Fruit fly (Drosophila melanogaster): ENCODE measurements around the gene CG42249.

CG42249 gene

dm6 chrX:11124126-11124748, 28.2 kb downstream of the CG42249 start, which contains the start of gene CG11122 (continued):
- no peak for TF ChIP-seq pros (GFP tag; optimal IDR thresholded peaks at IDR 0.05)

DNA sequence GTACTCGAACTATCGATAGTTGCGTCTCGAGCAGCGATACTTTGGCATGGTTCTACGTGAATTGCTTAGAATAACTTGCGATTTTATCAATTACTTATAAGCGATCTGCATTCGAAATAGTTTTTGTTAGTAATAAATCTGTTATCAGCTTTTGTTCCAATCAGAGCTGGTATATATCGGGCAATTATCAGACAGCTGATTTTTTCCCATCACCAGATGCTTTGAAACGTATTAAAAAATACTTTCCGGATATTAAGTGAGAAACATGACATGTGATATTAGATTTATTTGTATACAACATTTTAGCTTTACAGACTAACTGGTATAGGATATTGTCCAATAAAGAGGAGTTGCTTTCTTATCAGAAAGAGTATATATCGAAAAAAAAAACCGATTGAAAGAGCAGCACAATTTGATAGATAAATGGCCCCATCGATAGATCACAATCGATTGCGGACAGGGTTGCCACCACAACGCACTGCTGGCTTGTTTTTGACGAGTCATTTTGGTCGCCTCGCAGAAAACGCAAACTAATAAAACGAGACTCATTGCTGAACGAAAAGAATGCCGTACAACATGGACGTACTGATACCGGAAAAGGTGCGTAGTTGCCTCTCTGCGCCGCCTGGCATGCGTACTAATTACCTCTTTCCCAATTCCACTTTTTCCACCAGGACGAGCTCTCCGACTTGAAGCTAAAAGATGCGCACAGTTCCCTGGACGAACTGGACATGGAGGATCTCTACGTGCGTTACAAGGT, 28.9 kb downstream of the CG42249 start, which contains the start of gene Rpt3:
Gene Rpt3 (plus strand): TSS at position 353 of the 760 bp plus-strand sequence.
- no peak for TF ChIP-seq CG3281 (GFP tag; optimal IDR thresholded peaks at IDR 0.05)
- TF ChIP-seq Trl (optimal IDR thresholded peaks at IDR 0.05): no peak
- no peak for TF ChIP-seq Trl (GFP tag; optimal IDR thresholded peaks at IDR 0.05)
- no peak for TF ChIP-seq Hey (tag; optimal IDR thresholded peaks at IDR 0.05)
- TF ChIP-seq CG5953 (GFP tag; IDR thresholded peaks at IDR 0.05): no peak
- TF ChIP-seq YL-1 (GFP tag; optimal IDR thresholded peaks at IDR 0.05): peak; percentile 43
- TF ChIP-seq btn (GFP tag; optimal IDR thresholded peaks at IDR 0.05): no peak
- TF ChIP-seq mam (GFP tag; optimal IDR thresholded peaks at IDR 0.05): peak; percentile 0
- peak; percentile 67 for TF ChIP-seq Opbp (GFP tag; IDR thresholded peaks at IDR 0.05; ENCODE audit: partially characterized antibody)
- peak; percentile 85 for TF ChIP-seq CG16813 (GFP tag; IDR thresholded peaks at IDR 0.05; ENCODE audit: partially characterized antibody)
- TF ChIP-seq slbo (GFP tag; IDR thresholded peaks at IDR 0.05): peak; percentile 34; the same call in 1 of the 2 replicates
- no peak for TF ChIP-seq CG13624 (GFP tag; optimal IDR thresholded peaks at IDR 0.05)
- no peak for TF ChIP-seq hkb (optimal IDR thresholded peaks at IDR 0.05)
- no peak for TF ChIP-seq hkb (GFP tag; IDR thresholded peaks at IDR 0.05)
- no peak for TF ChIP-seq CG6272 (GFP tag; IDR thresholded peaks at IDR 0.05)
- TF ChIP-seq nmo (GFP tag; optimal IDR thresholded peaks at IDR 0.05): peak; percentile 39
- 0 out of 2 replicates have a peak, but pooled peaks have one; percentile 18 for TF ChIP-seq CG9932 (GFP tag; IDR thresholded peaks at IDR 0.05)
- peak; percentile 99 for TF ChIP-seq CG14710 (tag; optimal IDR thresholded peaks at IDR 0.05)
- TF ChIP-seq CG15479 (GFP tag; optimal IDR thresholded peaks at IDR 0.05): no peak
- TF ChIP-seq Ada2b (GFP tag; IDR thresholded peaks at IDR 0.05): no peak
- TF ChIP-seq psq (GFP tag; optimal IDR thresholded peaks at IDR 0.05): no peak
- TF ChIP-seq CG34224 (GFP tag; IDR thresholded peaks at IDR 0.05; ENCODE audit: partially characterized antibody): peak; percentile 66
- TF ChIP-seq CG11093 (GFP tag; IDR thresholded peaks at IDR 0.05): no peak
- TF ChIP-seq CG3847 (GFP tag; IDR thresholded peaks at IDR 0.05): no peak
- no peak for TF ChIP-seq Optix (GFP tag; IDR thresholded peaks at IDR 0.05)
- no peak for TF ChIP-seq CG12769 (tag; optimal IDR thresholded peaks at IDR 0.05)
- no peak for TF ChIP-seq Camta (GFP tag; optimal IDR thresholded peaks at IDR 0.05)
- no peak for TF ChIP-seq C15 (GFP tag; IDR thresholded peaks at IDR 0.05)
- no peak for TF ChIP-seq maf-S (GFP tag; optimal IDR thresholded peaks at IDR 0.05)
- no peak for TF ChIP-seq disco-r (GFP tag; optimal IDR thresholded peaks at IDR 0.05)
- TF ChIP-seq CHES-1-like (GFP tag; optimal IDR thresholded peaks at IDR 0.05): peak; percentile 4
- peak; percentile 28 for TF ChIP-seq Elba2 (GFP tag; optimal IDR thresholded peaks at IDR 0.05)
- TF ChIP-seq CG4404 (GFP tag; IDR thresholded peaks at IDR 0.05): no peak
- no peak for TF ChIP-seq bowl (GFP tag; IDR thresholded peaks at IDR 0.05)
- TF ChIP-seq BEAF-32 (GFP tag; optimal IDR thresholded peaks at IDR 0.05): peak; percentile 90
- peak; percentile 78 for TF ChIP-seq MESR4 (GFP tag; optimal IDR thresholded peaks at IDR 0.05)
- no peak for TF ChIP-seq kay (GFP tag; optimal IDR thresholded peaks at IDR 0.05)
- TF ChIP-seq CG14965 (GFP tag; optimal IDR thresholded peaks at IDR 0.05; ENCODE audit: borderline replicate concordance): no peak
- TF ChIP-seq Hmx (GFP tag; optimal IDR thresholded peaks at IDR 0.05): no peak
- TF ChIP-seq CG17361 (GFP tag; IDR thresholded peaks at IDR 0.05): no peak; the same call in 2 of the 3 replicates
- no peak for TF ChIP-seq tll (GFP tag; optimal IDR thresholded peaks at IDR 0.05)
- peak; percentile 75 for TF ChIP-seq HLH4C (GFP tag; IDR thresholded peaks at IDR 0.05; ENCODE audit: partially characterized antibody)
- TF ChIP-seq vnd (GFP tag; IDR thresholded peaks at IDR 0.05; ENCODE audit: partially characterized antibody): peak; percentile 77; the same call in 2 of the 3 replicates
- TF ChIP-seq Max (GFP tag; optimal IDR thresholded peaks at IDR 0.05): no peak
- TF ChIP-seq lab (GFP tag; optimal IDR thresholded peaks at IDR 0.05): no peak
- no peak for TF ChIP-seq CG4730 (GFP tag; IDR thresholded peaks at IDR 0.05)

Measured in whole organism, embryonic.